Fruit fly (Drosophila melanogaster) whole organism, embryonic: Measurements from ENCODE around the gene Agpat3.

Experiments used
- B-H2 ChIP-seq: fragments of 200-800 bp; sonication (Bioruptor generic); optimal IDR thresholded peaks from 2 replicates; lab custom pipeline; 2018; ENCODE audit warnings: missing biosample characterization, mild to moderate bottlenecking, missing genetic modification characterization
- Bgb ChIP-seq: fragments of 200-800 bp; sonication (Bioruptor generic); IDR thresholded peaks from 2 replicates; pipeline ENCODE4 v1.3.6; 2022; ENCODE audit warnings: missing biosample characterization, missing genetic modification characterization; ENCODE audit not compliant: partially characterized antibody
- CG11398 ChIP-seq: fragments of 200-800 bp; sonication (Bioruptor generic); optimal IDR thresholded peaks from 2 replicates; lab custom pipeline; 2016; ENCODE audit warnings: missing biosample characterization, missing genetic modification characterization
- CG1233 ChIP-seq: fragments of 200-800 bp; sonication (Bioruptor generic); optimal IDR thresholded peaks from 4 replicates; lab custom pipeline; 2018; ENCODE audit warnings: missing biosample characterization, mild to moderate bottlenecking, missing genetic modification characterization
- CG12744 ChIP-seq: fragments of 200-800 bp; sonication (Bioruptor generic); optimal IDR thresholded peaks from 2 replicates; lab custom pipeline; 2016; ENCODE audit warnings: missing biosample characterization, missing genetic modification characterization
- CG13894 ChIP-seq: fragments of 200-800 bp; sonication (Bioruptor generic); optimal IDR thresholded peaks from 3 replicates; lab custom pipeline; 2018; ENCODE audit warnings: missing biosample characterization, mild to moderate bottlenecking, missing genetic modification characterization, moderate library complexity
- CG14860 ChIP-seq: fragments of 200-800 bp; sonication (Bioruptor generic); IDR thresholded peaks from 3 replicates; pipeline ENCODE4 v1.3.6; 2022; ENCODE audit warnings: missing biosample characterization, missing genetic modification characterization; ENCODE audit not compliant: partially characterized antibody
- CG15479 ChIP-seq: fragments of 200-800 bp; sonication (Bioruptor generic); optimal IDR thresholded peaks from 3 replicates; lab custom pipeline; 2019; ENCODE audit warnings: missing biosample characterization, mild to moderate bottlenecking, missing genetic modification characterization, moderate library complexity
- CG15601 ChIP-seq: fragments of 200-800 bp; sonication (Bioruptor generic); optimal IDR thresholded peaks from 3 replicates; lab custom pipeline; 2019; ENCODE audit warnings: missing biosample characterization, mild to moderate bottlenecking, missing genetic modification characterization, moderate library complexity
- CG17568 ChIP-seq: fragments of 200-800 bp; sonication (Bioruptor generic); optimal IDR thresholded peaks from 2 replicates; lab custom pipeline; 2018; ENCODE audit warnings: missing biosample characterization, mild to moderate bottlenecking, missing genetic modification characterization, moderate library complexity
- CG1832 ChIP-seq: fragments of 200-800 bp; sonication (Bioruptor generic); optimal IDR thresholded peaks from 2 replicates; lab custom pipeline; 2017; ENCODE audit warnings: missing biosample characterization, mild to moderate bottlenecking, missing genetic modification characterization, inconsistent platforms
- CG2202 ChIP-seq: fragments of 200-800 bp; sonication (Bioruptor generic); optimal IDR thresholded peaks from 2 replicates; lab custom pipeline; 2018; ENCODE audit warnings: missing biosample characterization, mild to moderate bottlenecking, missing genetic modification characterization
- CG2712 ChIP-seq: fragments of 200-800 bp; optimal IDR thresholded peaks from 3 replicates; lab custom pipeline; 2019; ENCODE audit warnings: missing biosample characterization, mild to moderate bottlenecking, missing genetic modification characterization, moderate library complexity
- CG2889 ChIP-seq: fragments of 200-800 bp; sonication (Bioruptor generic); IDR thresholded peaks from 3 replicates; pipeline ENCODE4 v1.3.6; 2022; ENCODE audit warnings: missing biosample characterization, missing genetic modification characterization
- CG30403 ChIP-seq: fragments of 200-800 bp; sonication (Bioruptor generic); optimal IDR thresholded peaks from 3 replicates; lab custom pipeline; 2016; ENCODE audit warnings: missing biosample characterization, missing genetic modification characterization
- CG3065 ChIP-seq: fragments of 200-800 bp; sonication (Bioruptor generic); optimal IDR thresholded peaks from 2 replicates; lab custom pipeline; 2016; ENCODE audit warnings: missing biosample characterization, missing genetic modification characterization
- CG32532 ChIP-seq: fragments of 200-800 bp; sonication (Bioruptor generic); IDR thresholded peaks from 2 replicates; pipeline ENCODE4 v1.3.6; 2022; ENCODE audit warnings: missing biosample characterization, missing genetic modification characterization
- CG4730 ChIP-seq: fragments of 200-800 bp; sonication (Bioruptor generic); IDR thresholded peaks from 2 replicates; pipeline ENCODE4 v1.3.6; 2022; ENCODE audit warnings: missing biosample characterization, missing genetic modification characterization
- CG7839 ChIP-seq: fragments of 200-800 bp; sonication (Bioruptor generic); optimal IDR thresholded peaks from 3 replicates; lab custom pipeline; 2018; ENCODE audit warnings: missing biosample characterization, mild to moderate bottlenecking, missing genetic modification characterization, moderate library complexity
- CG8089 ChIP-seq: fragments of 200-800 bp; sonication (Bioruptor generic); optimal IDR thresholded peaks from 3 replicates; lab custom pipeline; 2016; ENCODE audit warnings: missing biosample characterization, missing genetic modification characterization
- Camta ChIP-seq: fragments of 200-800 bp; sonication (Bioruptor generic); optimal IDR thresholded peaks from 2 replicates; lab custom pipeline; 2016; ENCODE audit warnings: missing biosample characterization, missing genetic modification characterization
- CrebB ChIP-seq: fragments of 200-800 bp; sonication (Bioruptor generic); optimal IDR thresholded peaks from 3 replicates; lab custom pipeline; 2018; ENCODE audit warnings: missing biosample characterization, mild to moderate bottlenecking, missing genetic modification characterization
- GATAe ChIP-seq: fragments of 200-800 bp; sonication (Bioruptor generic); conservative IDR thresholded peaks from 2 replicates; pipeline ENCODE4 v1.3.6; 2022; ENCODE audit warnings: missing biosample characterization, missing genetic modification characterization
- Hey ChIP-seq: fragments of 200-800 bp; sonication (Bioruptor generic); optimal IDR thresholded peaks from 3 replicates; lab custom pipeline; 2018; ENCODE audit warnings: missing biosample characterization, mild to moderate bottlenecking, missing genetic modification characterization
- Max ChIP-seq: fragments of 200-800 bp; sonication (Bioruptor generic); optimal IDR thresholded peaks from 2 replicates; lab custom pipeline; 2016; ENCODE audit warnings: missing biosample characterization, mild to moderate bottlenecking, missing genetic modification characterization
- Med ChIP-seq: fragments of 200-800 bp; sonication (Bioruptor generic); peaks from one replicate; lab custom pipeline; 2016; ENCODE audit warnings: missing biosample characterization, missing genetic modification characterization, mild to moderate bottlenecking, inconsistent platforms, moderate library complexity
- NC2β ChIP-seq: fragments of 200-800 bp; sonication (Bioruptor generic); optimal IDR thresholded peaks from 2 replicates; lab custom pipeline; 2016; ENCODE audit warnings: missing biosample characterization, missing genetic modification characterization
- Rx ChIP-seq: fragments of 200-800 bp; sonication (Bioruptor generic); IDR thresholded peaks from 2 replicates; pipeline ENCODE4 v1.3.6; 2022; ENCODE audit warnings: missing biosample characterization, missing genetic modification characterization
- Side ChIP-seq: fragments of 200-800 bp; sonication (Bioruptor generic); optimal IDR thresholded peaks from 2 replicates; lab custom pipeline; 2016; ENCODE audit warnings: missing biosample characterization, missing genetic modification characterization
- Sin3A ChIP-seq: fragments of >200 bp; optimal IDR thresholded peaks from 2 replicates; lab custom pipeline; 2018
- Sox102F ChIP-seq: fragments of 200-800 bp; sonication (Bioruptor generic); optimal IDR thresholded peaks from 2 replicates; lab custom pipeline; 2018; ENCODE audit warnings: missing biosample characterization, mild to moderate bottlenecking, missing genetic modification characterization, moderate library complexity
- Vsx1 ChIP-seq: fragments of 200-800 bp; sonication (Bioruptor generic); optimal IDR thresholded peaks from 2 replicates; lab custom pipeline; 2017; ENCODE audit warnings: missing biosample characterization, mild to moderate bottlenecking, missing genetic modification characterization, missing genetic modification reagents
- YL-1 ChIP-seq: fragments of 200-800 bp; sonication (Bioruptor generic); optimal IDR thresholded peaks from 3 replicates; lab custom pipeline; 2017; ENCODE audit warnings: missing biosample characterization, mild to moderate bottlenecking, missing genetic modification characterization
- btn ChIP-seq: fragments of 200-800 bp; sonication (Bioruptor generic); optimal IDR thresholded peaks from 2 replicates; lab custom pipeline; 2016; ENCODE audit warnings: missing biosample characterization, missing genetic modification characterization
- chif ChIP-seq, 2 experiments: fragments of 200-800 bp; sonication (Bioruptor generic); optimal IDR thresholded peaks; 3 replicates each; lab custom pipeline; 2016; ENCODE audit warnings: missing biosample characterization in 2 of 2, missing genetic modification characterization in 2 of 2
- chm ChIP-seq: fragments of 200-800 bp; sonication (Bioruptor generic); IDR thresholded peaks from 2 replicates; pipeline ENCODE4 v1.3.6; 2022; ENCODE audit warnings: missing biosample characterization, missing genetic modification characterization
- ci ChIP-seq: fragments of 200-800 bp; sonication (Bioruptor generic); IDR thresholded peaks from 3 replicates; pipeline ENCODE4 v1.3.6; 2022; ENCODE audit warnings: missing biosample characterization, missing genetic modification characterization
- crol ChIP-seq: fragments of 200-800 bp; sonication (Bioruptor generic); IDR thresholded peaks from 2 replicates; pipeline ENCODE4 v1.3.6; 2022; ENCODE audit warnings: missing biosample characterization, missing genetic modification characterization
- fu2 ChIP-seq: fragments of 200-800 bp; sonication (Bioruptor generic); optimal IDR thresholded peaks from 2 replicates; lab custom pipeline; 2016; ENCODE audit warnings: missing biosample characterization, missing genetic modification characterization
- gro ChIP-seq: fragments of 200-800 bp; sonication (Bioruptor generic); optimal IDR thresholded peaks from 2 replicates; lab custom pipeline; 2016; ENCODE audit warnings: missing biosample characterization, missing genetic modification characterization
- inv ChIP-seq: fragments of 200-800 bp; sonication (Bioruptor generic); IDR thresholded peaks from 2 replicates; pipeline ENCODE4 v1.3.6; 2022; ENCODE audit warnings: missing biosample characterization, missing genetic modification characterization; ENCODE audit not compliant: partially characterized antibody
- kah ChIP-seq: fragments of 200-800 bp; sonication (Bioruptor generic); optimal IDR thresholded peaks from 2 replicates; lab custom pipeline; 2018; ENCODE audit warnings: missing biosample characterization, mild to moderate bottlenecking, missing genetic modification characterization
- luna ChIP-seq: fragments of 200-800 bp; sonication (Bioruptor generic); optimal IDR thresholded peaks from 2 replicates; lab custom pipeline; 2016; ENCODE audit warnings: missing biosample characterization, missing genetic modification characterization
- phol ChIP-seq: fragments of 200-800 bp; sonication (Bioruptor generic); optimal IDR thresholded peaks from 3 replicates; lab custom pipeline; 2018; ENCODE audit warnings: missing biosample characterization, mild to moderate bottlenecking, missing genetic modification characterization, moderate library complexity
- ranshi ChIP-seq: fragments of 200-800 bp; sonication (Bioruptor generic); IDR thresholded peaks from 2 replicates; pipeline ENCODE4 v1.3.6; 2022; ENCODE audit warnings: missing biosample characterization, missing genetic modification characterization
- schlank ChIP-seq: fragments of 200-800 bp; sonication (Bioruptor generic); optimal IDR thresholded peaks from 2 replicates; lab custom pipeline; 2018; ENCODE audit warnings: missing biosample characterization, mild to moderate bottlenecking, missing genetic modification characterization
- sd ChIP-seq: fragments of 200-800 bp; sonication (Bioruptor generic); optimal IDR thresholded peaks from 3 replicates; lab custom pipeline; 2018; ENCODE audit warnings: missing biosample characterization, mild to moderate bottlenecking, missing genetic modification characterization, moderate library complexity
- sna ChIP-seq: fragments of 200-800 bp; sonication (Bioruptor generic); IDR thresholded peaks from 2 replicates; pipeline ENCODE4 v1.3.6; 2022; ENCODE audit warnings: missing biosample characterization, missing genetic modification characterization; ENCODE audit not compliant: partially characterized antibody
- wdn ChIP-seq: fragments of 200-800 bp; sonication (Bioruptor generic); IDR thresholded peaks from 2 replicates; pipeline ENCODE4 v1.3.6; 2022; ENCODE audit warnings: missing biosample characterization, missing genetic modification characterization

The Agpat3 gene

DNA sequence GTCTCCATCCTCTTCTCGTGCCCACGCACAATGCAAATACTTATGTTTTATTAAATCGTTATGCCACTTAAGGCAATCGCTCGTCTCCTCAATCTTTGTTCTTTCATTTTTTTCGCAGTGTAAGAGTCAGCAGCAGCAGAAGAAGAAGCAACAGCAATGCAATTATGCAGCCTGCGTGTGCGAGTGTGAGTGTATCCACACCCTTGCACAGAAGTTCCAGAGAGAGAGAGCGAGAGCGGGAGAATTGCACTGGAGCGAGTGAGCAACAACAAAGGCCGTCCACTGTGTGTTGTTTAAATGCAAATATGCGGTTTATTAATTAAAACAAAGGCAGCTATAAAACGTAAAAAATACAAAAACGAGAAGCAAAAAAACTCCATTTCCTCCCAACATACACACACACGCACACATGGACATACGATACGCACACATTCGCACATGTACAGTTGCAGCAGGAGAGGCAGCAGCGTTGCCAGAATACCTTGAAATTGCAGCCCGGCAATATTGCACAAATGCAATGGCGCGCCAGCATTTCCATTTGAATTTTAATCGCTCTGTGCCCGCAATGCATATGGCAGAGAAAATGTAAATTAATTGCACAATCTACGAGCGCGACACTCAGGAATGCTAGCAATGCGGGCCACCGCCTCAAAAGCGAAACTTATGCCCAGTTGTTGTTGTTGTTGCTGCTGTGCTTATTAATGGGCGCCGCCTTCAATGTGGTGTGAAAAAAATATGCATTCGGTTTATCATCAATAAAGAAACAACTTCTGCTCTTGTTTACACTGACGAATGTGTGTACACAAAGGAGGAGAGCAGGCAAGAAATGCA is 23.1 kb upstream of the Agpat3 start (continued):
- TF ChIP-seq sna (GFP tag; lab: Robert Waterston, UW) (no peak), CG4730 (GFP tag; lab: Robert Waterston, UW) (no peak), chif (GFP tag; optimal IDR thresholded peaks at IDR 0.05; lab: Kevin White, UChicago) (peak; percentile 29 to 62), wdn (GFP tag; lab: Robert Waterston, UW) (no peak), CG30403 (GFP tag; lab: Kevin White, UChicago) (no peak), CrebB (tag; lab: Kevin White, UChicago) (peak; percentile 34), CG15479 (peak; percentile 89), schlank (tag; lab: Kevin White, UChicago) (no peak), Hey (no peak), CG7839 (no peak), B-H2 (GFP tag; lab: Kevin White, UChicago) (no peak), CG17568 (GFP tag; lab: Kevin White, UChicago) (peak; percentile 72), fu2 (GFP tag; lab: Kevin White, UChicago) (no peak), Max (GFP tag; lab: Kevin White, UChicago) (peak; percentile 34), Camta (GFP tag; lab: Kevin White, UChicago) (peak; percentile 41), GATAe (GFP tag; lab: Robert Waterston, UW) (no peak), YL-1 (peak; percentile 32), inv (GFP tag; lab: Robert Waterston, UW) (no peak), CG14860 (GFP tag; lab: Robert Waterston, UW) (no peak), CG11398 (GFP tag; lab: Kevin White, UChicago) (peak; percentile 46), gro (GFP tag; lab: Kevin White, UChicago) (no peak), kah (GFP tag; lab: Kevin White, UChicago) (peak; percentile 5), Med (GFP tag; lab: Kevin White, UChicago) (peak; percentile 86), CG12744 (no peak), CG15601 (tag; lab: Kevin White, UChicago) (peak; percentile 44), ci (GFP tag; lab: Robert Waterston, UW) (peak; percentile 53; the same call in 1 of the 3 replicates), CG1233 (peak; percentile 74), Rx (GFP tag; lab: Robert Waterston, UW) (no peak), CG32532 (no peak), CG1832 (GFP tag; lab: Kevin White, UChicago) (no peak), CG13894 (tag; lab: Kevin White, UChicago) (no peak), NC2β (GFP tag; lab: Kevin White, UChicago) (peak; percentile 59), CG2712 (tag; lab: Kevin White, UChicago) (no peak), phol (tag; lab: Kevin White, UChicago) (peak; percentile 1), CG2202 (peak; percentile 75), Sox102F (GFP tag; lab: Kevin White, UChicago) (no peak), Vsx1 (GFP tag; lab: Kevin White, UChicago) (peak; percentile 52), sd (tag; lab: Kevin White, UChicago) (peak; percentile 97), CG8089 (GFP tag; lab: Kevin White, UChicago) (peak; percentile 59), ranshi (GFP tag; lab: Robert Waterston, UW) (0 out of 2 replicates have a peak, but pooled peaks have one; percentile 33), CG2889 (no peak), btn (GFP tag; lab: Kevin White, UChicago) (peak; percentile 51), Sin3A (lab: Kevin White, UChicago) (no peak), Bgb (no peak), crol (no peak), CG3065 (GFP tag; lab: Kevin White, UChicago) (no peak), luna (no peak), chm (GFP tag; lab: Robert Waterston, UW) (peak; percentile 78; the same call in 1 of the 2 replicates), Side (GFP tag; lab: Kevin White, UChicago) (peak; percentile 32)
